Worm (Caenorhabditis elegans): ENCODE measurements around the gene srh-236.

DNA sequence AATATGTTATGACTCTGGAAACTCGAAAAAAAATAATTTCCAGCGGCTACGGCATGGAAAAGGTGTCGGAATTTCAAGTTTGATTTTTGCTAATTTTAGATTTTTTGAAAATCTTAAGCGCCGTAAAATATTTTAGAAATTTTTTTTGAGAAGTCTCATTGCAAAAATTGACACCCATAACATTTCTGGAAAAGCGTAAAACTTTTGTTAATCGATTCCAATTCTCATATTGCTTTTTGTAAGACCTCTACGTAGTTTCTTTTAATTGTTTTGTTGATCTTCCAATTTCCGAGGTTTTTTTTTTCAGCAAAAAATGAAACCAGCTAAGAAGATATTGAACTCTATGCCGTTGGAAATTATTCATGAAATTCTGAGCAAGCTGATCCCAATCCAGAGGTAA lies 47.0 kb upstream of the srh-236 start, which contains the start of gene fbxa-85:
- no peak for TF ChIP-seq pha-4 (tag; optimal IDR thresholded peaks at IDR 0.05)
- TF ChIP-seq unc-62 (GFP tag; optimal IDR thresholded peaks at IDR 0.05): no peak
- no peak for TF ChIP-seq mab-5 (tag; optimal IDR thresholded peaks at IDR 0.05)
- no peak for TF ChIP-seq nhr-2 (tag; optimal IDR thresholded peaks at IDR 0.05)
- TF ChIP-seq mls-2 (tag; optimal IDR thresholded peaks at IDR 0.05): no peak
- no peak for TF ChIP-seq sem-2 (GFP tag; optimal IDR thresholded peaks at IDR 0.05)
- TF ChIP-seq ces-1 (GFP tag; optimal IDR thresholded peaks at IDR 0.05): no peak
